Worm (Caenorhabditis elegans) whole organism, L3 larva: Measurements from ENCODE around the gene srbc-5.

Experiments
- aly-2 ChIP-seq: fragments of 150-350 bp; optimal IDR thresholded peaks from 2 replicates; lab custom pipeline; 2014; ENCODE audit warnings: missing biosample characterization, missing genetic modification characterization
- eor-1 ChIP-seq, 2 experiments: fragments of 150-350 bp; optimal IDR thresholded peaks; 2 replicates each; lab custom pipeline; 2014 to 2018; ENCODE audit warnings: missing biosample characterization in 2 of 2, missing genetic modification characterization in 2 of 2
- lin-15B ChIP-seq: fragments of 150-350 bp; optimal IDR thresholded peaks from 2 replicates; lab custom pipeline; 2014; ENCODE audit warnings: missing biosample characterization, missing genetic modification characterization
- nhr-67 ChIP-seq: fragments of 150-350 bp; optimal IDR thresholded peaks from 2 replicates; lab custom pipeline; 2014; ENCODE audit warnings: missing biosample characterization, missing genetic modification characterization
- tbx-2 ChIP-seq: sonication (generic microtip); optimal IDR thresholded peaks from 2 replicates; lab custom pipeline; 2016; ENCODE audit warnings: mild to moderate bottlenecking, missing genetic modification characterization, missing compliant biosample characterization
- ztf-4 ChIP-seq: fragments of 150-350 bp; optimal IDR thresholded peaks from 2 replicates; lab custom pipeline; 2014; ENCODE audit warnings: missing biosample characterization, missing genetic modification characterization

DNA sequence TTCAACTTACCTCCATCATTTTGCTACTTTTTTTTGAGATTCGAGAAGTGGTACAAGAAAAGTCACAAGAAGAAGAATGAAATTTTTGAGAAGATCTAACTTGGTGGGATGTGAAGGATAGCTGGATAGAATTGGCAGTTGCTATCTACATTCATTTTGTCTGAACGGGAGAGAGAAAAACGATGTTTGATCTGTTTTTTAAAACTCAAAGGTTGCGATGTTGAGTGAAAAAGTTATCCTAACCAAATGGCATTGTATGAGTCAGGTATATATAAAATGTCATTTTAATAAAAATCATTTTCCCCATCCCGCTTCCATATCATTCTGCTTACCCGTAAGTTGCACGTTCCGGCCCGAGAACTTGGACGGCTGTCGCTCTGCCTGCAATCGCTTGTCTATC, 29.1 kb downstream of the srbc-5 start, which contains the start of gene F35F10.6:
- TF ChIP-seq eor-1 (tag; optimal IDR thresholded peaks at IDR 0.05; lab: Kevin White, UChicago) (no peak), lin-15B (tag; lab: Kevin White, UChicago) (no peak), tbx-2 (tag; lab: Kevin White, UChicago) (no peak), aly-2 (tag; lab: Kevin White, UChicago) (no peak), nhr-67 (no peak), ztf-4 (tag; lab: Kevin White, UChicago) (no peak)
